Worm (Caenorhabditis elegans): Measurements from ENCODE around the gene C39E9.8.

ce11 chrIV:13085675-13086074 is 6.4 kb downstream of the C39E9.8 start:
- TF ChIP-seq mef-2 (tag; optimal IDR thresholded peaks at IDR 0.05) = no peak
- no peak for TF ChIP-seq aly-2 (tag; optimal IDR thresholded peaks at IDR 0.05)

Data from whole organism, L1 larva.